Worm (Caenorhabditis elegans): ENCODE data around the gene pgp-12.

Gene pgp-12

ce11 chrX:12759642-12760041 is 28.0 kb downstream of the pgp-12 start:
- TF ChIP-seq hlh-11 (tag; optimal IDR thresholded peaks at IDR 0.05) (peak; percentile 91), rbr-2 (tag; optimal IDR thresholded peaks at IDR 0.05) (no peak), daf-16 (GFP tag; optimal IDR thresholded peaks at IDR 0.05) (no peak), daf-16 (tag; optimal IDR thresholded peaks at IDR 0.05) (peak; percentile 49), D1046.2 (GFP tag; IDR thresholded peaks at IDR 0.05) (no peak), nhr-41 (GFP tag; IDR thresholded peaks at IDR 0.05) (peak; percentile 76; the same call in 1 of the 2 replicates), lin-29 (GFP tag; IDR thresholded peaks at IDR 0.05) (no peak), sdz-12 (GFP tag; optimal IDR thresholded peaks at IDR 0.05) (no peak), T20F7.1 (GFP tag; optimal IDR thresholded peaks at IDR 0.05) (no peak), cey-2 (tag; optimal IDR thresholded peaks at IDR 0.05; ENCODE audit: borderline replicate concordance, insufficient read depth) (peak; percentile 68), ceh-20 (GFP tag; IDR thresholded peaks at IDR 0.05) (0 out of 2 replicates have a peak, but pooled peaks have one; percentile 30), madf-5 (GFP tag; IDR thresholded peaks at IDR 0.05) (0 out of 4 replicates have a peak, but pooled peaks of 1 of the 2 experiments have one; percentile 21), aha-1 (tag) (peak; percentile 69), nhr-111 (GFP tag; optimal IDR thresholded peaks at IDR 0.05) (no peak), pqm-1 (tag; optimal IDR thresholded peaks at IDR 0.05) (peak; percentile 74), nhr-77 (tag; optimal IDR thresholded peaks at IDR 0.05) (peak; percentile 88), ces-1 (GFP tag; optimal IDR thresholded peaks at IDR 0.05) (no peak), R02D3.7 (tag; optimal IDR thresholded peaks at IDR 0.05) (no peak), nhr-48 (tag; optimal IDR thresholded peaks at IDR 0.05) (peak; percentile 79), mdl-1 (tag; optimal IDR thresholded peaks at IDR 0.05) (peak; percentile 70 to 96), set-16 (GFP tag; IDR thresholded peaks at IDR 0.05) (no peak), nhr-10 (tag; optimal IDR thresholded peaks at IDR 0.05) (peak; percentile 1), tag-97 (GFP tag; IDR thresholded peaks at IDR 0.05) (no peak), mep-1 (tag; optimal IDR thresholded peaks at IDR 0.05) (peak; percentile 64), gei-8 (GFP tag; optimal IDR thresholded peaks at IDR 0.05) (peak; percentile 53), spr-1 (tag; optimal IDR thresholded peaks at IDR 0.05) (no peak), unc-62 (GFP tag; optimal IDR thresholded peaks at IDR 0.05 in 1 of 2) (peak in 1 of 2 experiments; percentile 96), unc-62 (tag; optimal IDR thresholded peaks at IDR 0.05) (no peak), ztf-7 (tag; optimal IDR thresholded peaks at IDR 0.05) (no peak), snpc-1.2 (GFP tag; IDR thresholded peaks at IDR 0.05) (no peak), fos-1 (tag; optimal IDR thresholded peaks at IDR 0.05) (no peak), dve-1 (tag; optimal IDR thresholded peaks at IDR 0.05; ENCODE audit: insufficient read depth) (peak; percentile 88), unc-130 (GFP tag; optimal IDR thresholded peaks at IDR 0.05) (no peak), mes-2 (tag; optimal IDR thresholded peaks at IDR 0.05; ENCODE audit: poor library complexity, severe bottlenecking) (peak; percentile 27), dmd-9 (GFP tag; IDR thresholded peaks at IDR 0.05) (no peak), lir-3 (tag; optimal IDR thresholded peaks at IDR 0.05) (no peak), dmd-6 (GFP tag; IDR thresholded peaks at IDR 0.05) (peak; percentile 95), zfp-2 (tag; optimal IDR thresholded peaks at IDR 0.05) (no peak), php-3 (GFP tag; IDR thresholded peaks at IDR 0.05) (peak; percentile 84), tra-1 (GFP tag; IDR thresholded peaks at IDR 0.05) (peak; percentile 71; the same call in 1 of the 2 replicates), ceh-82 (tag; optimal IDR thresholded peaks at IDR 0.05) (no peak), nhr-25 (tag; optimal IDR thresholded peaks at IDR 0.05; ENCODE audit: borderline replicate concordance, insufficient read depth) (peak; percentile 65), zip-11 (GFP tag; IDR thresholded peaks at IDR 0.05) (no peak), mxl-2 (GFP tag; conservative IDR thresholded peaks at IDR 0.05) (0 out of 2 replicates have a peak, but pooled peaks have one; percentile 20), mxl-3 (GFP tag; optimal IDR thresholded peaks at IDR 0.05) (peak; percentile 98), hlh-30 (tag; optimal IDR thresholded peaks at IDR 0.05; ENCODE audit: insufficient read depth) (peak; percentile 72), duxl-1 (tag; optimal IDR thresholded peaks at IDR 0.05; ENCODE audit: poor library complexity) (no peak), nhr-28 (tag; optimal IDR thresholded peaks at IDR 0.05) (peak; percentile 99), unc-39 (tag; optimal IDR thresholded peaks at IDR 0.05) (no peak), mdt-29 (GFP tag; IDR thresholded peaks at IDR 0.05) (peak; percentile 77; the same call in 1 of the 2 replicates), nhr-6 (tag; optimal IDR thresholded peaks at IDR 0.05) (peak; percentile 31)
